Worm (Caenorhabditis elegans) whole organism, L4/young adult: ENCODE measurements around the gene nfya-1.

Experiments
- W03F9.2 ChIP-seq: fragments of 150-350 bp; optimal IDR thresholded peaks from 2 replicates; lab custom pipeline; 2014; ENCODE audit warnings: missing biosample characterization, missing genetic modification characterization
- dao-5 ChIP-seq: sonication (generic microtip); optimal IDR thresholded peaks from 2 replicates; lab custom pipeline; 2016; ENCODE audit warnings: missing genotype, missing genetic modification characterization, moderate library complexity, missing compliant biosample characterization
- him-1 ChIP-seq: sonication (generic microtip); optimal IDR thresholded peaks from 2 replicates; lab custom pipeline; 2016; ENCODE audit warnings: missing genotype, missing genetic modification reagents, missing genetic modification characterization, missing compliant biosample characterization

- TF ChIP-seq him-1 (tag; lab: Kevin White, UChicago) (no peak), dao-5 (no peak), W03F9.2 (tag; lab: Kevin White, UChicago) (no peak)
Measured at ce11 chrX:11907263-11907662, 39.4 kb downstream of the nfya-1 start, which contains the start of gene Y62H9A.11.
